Worm (Caenorhabditis elegans) whole organism, early embryonic: Measurements from ENCODE around the gene tbx-11.

Source experiments
- B0310.2 ChIP-seq: sonication (generic microtip); optimal IDR thresholded peaks from 2 replicates; lab custom pipeline; 2016; ENCODE audit warnings: mild to moderate bottlenecking, missing genetic modification characterization, missing compliant biosample characterization
- F13C5.2 ChIP-seq: sonication (generic microtip); optimal IDR thresholded peaks from 2 replicates; lab custom pipeline; 2017; ENCODE audit warnings: mild to moderate bottlenecking, missing genetic modification characterization, inconsistent platforms, missing compliant biosample characterization
- aly-1 ChIP-seq: sonication (generic microtip); optimal IDR thresholded peaks from 2 replicates; lab custom pipeline; 2016; ENCODE audit warnings: missing genetic modification characterization, missing compliant biosample characterization
- ama-1 ChIP-seq: fragments of 150-350 bp; optimal IDR thresholded peaks from 2 replicates; lab custom pipeline; 2014
- ceh-13 ChIP-seq: fragments of 200-800 bp; sonication (Bioruptor generic); optimal IDR thresholded peaks from 2 replicates; lab custom pipeline; 2018; ENCODE audit warnings: mild to moderate bottlenecking, missing genetic modification characterization, missing compliant biosample characterization
- ceh-36 ChIP-seq: sonication (generic microtip); optimal IDR thresholded peaks from 2 replicates; lab custom pipeline; 2016; ENCODE audit warnings: missing genetic modification characterization, inconsistent platforms, missing compliant biosample characterization
- ets-7 ChIP-seq: sonication (generic microtip); optimal IDR thresholded peaks from 2 replicates; lab custom pipeline; 2016; ENCODE audit warnings: missing genotype, missing genetic modification characterization, missing compliant biosample characterization
- flt-1 ChIP-seq: fragments of 200-800 bp; sonication (Bioruptor generic); IDR thresholded peaks from 2 replicates; pipeline ENCODE4 v1.3.6; 2022; ENCODE audit warnings: missing genetic modification characterization, missing compliant biosample characterization
- hmbx-1 ChIP-seq: sonication (generic microtip); optimal IDR thresholded peaks from 2 replicates; lab custom pipeline; 2016; ENCODE audit warnings: mild to moderate bottlenecking, missing genetic modification characterization, missing compliant biosample characterization
- hmg-4 ChIP-seq: fragments of 200-800 bp; sonication (Bioruptor generic); optimal IDR thresholded peaks from 2 replicates; lab custom pipeline; 2018; ENCODE audit warnings: mild to moderate bottlenecking, missing genetic modification characterization, missing compliant biosample characterization
- hnd-1 ChIP-seq: sonication (generic microtip); optimal IDR thresholded peaks from 2 replicates; lab custom pipeline; 2016; ENCODE audit warnings: missing genetic modification characterization, missing compliant biosample characterization
- pes-1 ChIP-seq: fragments of 200-800 bp; sonication (Bioruptor generic); IDR thresholded peaks from 2 replicates; pipeline ENCODE4 v1.3.6; 2022; ENCODE audit warnings: missing genetic modification reagents, missing genetic modification characterization, missing compliant biosample characterization
- scrt-1 ChIP-seq: fragments of 200-800 bp; sonication (Bioruptor generic); IDR thresholded peaks from 2 replicates; pipeline ENCODE4 v1.3.6; 2022; ENCODE audit warnings: missing genetic modification characterization, missing compliant biosample characterization
- sea-1 ChIP-seq: fragments of 200-800 bp; sonication (Bioruptor generic); conservative IDR thresholded peaks from 2 replicates; pipeline ENCODE4 v1.3.6; 2022; ENCODE audit warnings: missing genetic modification characterization, missing compliant biosample characterization
- tbx-11 ChIP-seq: fragments of 200-800 bp; sonication (Bioruptor generic); IDR thresholded peaks from 2 replicates; pipeline ENCODE4 v1.3.6; 2022; ENCODE audit warnings: missing genetic modification characterization, missing compliant biosample characterization
- tbx-37 ChIP-seq: fragments of 200-800 bp; sonication (Bioruptor generic); conservative IDR thresholded peaks from 2 replicates; pipeline ENCODE4 v1.3.6; 2022; ENCODE audit warnings: missing genetic modification reagents, missing genetic modification characterization, missing compliant biosample characterization
- tra-4 ChIP-seq: sonication (generic microtip); optimal IDR thresholded peaks from 2 replicates; lab custom pipeline; 2017; ENCODE audit warnings: missing genetic modification characterization, missing compliant biosample characterization

tbx-11 gene

DNA sequence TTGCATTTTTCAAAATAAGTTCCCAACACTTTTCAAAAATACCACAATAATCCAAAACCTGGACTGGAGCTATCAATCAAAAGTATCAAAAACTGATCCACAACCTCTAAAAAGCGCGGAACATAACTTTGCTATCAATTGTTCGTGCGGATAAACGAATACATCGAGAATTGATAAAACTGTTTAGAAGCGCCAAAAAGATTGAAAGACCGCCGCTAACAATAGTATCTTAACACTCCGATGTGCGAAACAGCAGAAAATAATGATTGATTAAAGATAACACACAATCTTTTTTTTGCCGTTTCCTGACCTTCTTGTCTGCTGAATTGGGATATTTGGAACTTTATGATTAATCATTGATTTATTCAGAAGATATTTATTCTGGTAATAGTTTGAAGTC is 18.3 kb downstream of the tbx-11 start, which contains the start of gene tbx-7:
Gene tbx-7, minus strand, starts transcription at position 101 of the 400 bp plus-strand sequence.
- no peak for TF ChIP-seq aly-1 (tag; lab: Kevin White, UChicago)
- TF ChIP-seq tbx-37, result no peak
- no peak for TF ChIP-seq flt-1
- no peak for TF ChIP-seq B0310.2
- TF ChIP-seq F13C5.2 (tag; lab: Kevin White, UChicago), result no peak
- TF ChIP-seq pes-1 (GFP tag; lab: Robert Waterston, UW), result no peak
- no peak for TF ChIP-seq ama-1 (lab: Kevin White, UChicago)
- TF ChIP-seq ceh-13 (GFP tag; lab: Kevin White, UChicago), result no peak

DNA sequence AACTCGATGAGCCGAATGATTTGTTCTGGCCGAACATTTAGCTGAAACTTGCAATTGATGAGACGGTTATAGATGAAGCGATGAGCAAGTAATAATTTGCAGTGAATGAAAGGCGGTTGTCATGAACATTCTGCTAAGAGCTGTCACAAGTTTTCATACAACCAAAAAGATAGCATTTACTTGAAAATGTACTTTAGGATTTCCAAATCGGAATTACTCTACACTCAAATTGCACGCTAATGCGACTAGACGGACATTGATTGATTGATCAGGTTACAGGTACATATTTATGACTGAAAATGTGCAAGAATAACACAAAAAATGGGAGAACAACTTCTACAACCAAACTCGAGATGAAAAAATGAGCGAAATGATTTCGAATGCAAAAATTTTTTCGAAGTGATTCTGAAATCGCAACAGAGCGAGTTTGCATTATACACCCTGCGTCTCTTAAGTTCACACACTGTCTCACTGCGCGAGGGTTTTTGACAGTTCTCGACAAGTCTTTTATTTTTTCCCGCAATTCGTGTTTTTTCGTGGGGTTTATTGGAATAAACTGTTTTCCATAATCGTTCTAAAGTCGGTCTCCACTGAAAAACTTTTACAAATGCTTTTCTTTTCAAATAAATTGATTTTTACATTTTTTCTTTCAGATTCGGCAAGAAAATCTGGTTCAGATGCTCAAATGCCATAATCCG is 27.1 kb downstream of the tbx-11 start, which contains the start of the genes npp-10 and cyk-3:
Gene npp-10, minus strand, starts transcription at position 51 of the 698 bp plus-strand sequence.
Gene cyk-3, plus strand, starts transcription at position 648 of the 698 bp plus-strand sequence.
- TF ChIP-seq pes-1 (GFP tag; lab: Robert Waterston, UW) (no peak), tbx-11 (0 out of 2 replicates have a peak, but pooled peaks have one; percentile 35)

- TF ChIP-seq tra-4 (no peak), aly-1 (tag; lab: Kevin White, UChicago) (no peak), ceh-13 (GFP tag; lab: Kevin White, UChicago) (no peak), hnd-1 (tag; lab: Kevin White, UChicago) (no peak), ets-7 (tag; lab: Kevin White, UChicago) (no peak), ama-1 (lab: Kevin White, UChicago) (no peak), ceh-36 (tag; lab: Kevin White, UChicago) (no peak), F13C5.2 (tag; lab: Kevin White, UChicago) (no peak), flt-1 (no peak)
These were observed 35.5 kb downstream of the tbx-11 start for ce11 chrIII:6011310-6011709.

ce11 chrIII:6008989-6009610 is 37.7 kb downstream of the tbx-11 start, which contains the start of the genes gcna-1 and eftu-2:
Gene gcna-1 (minus strand): TSS chrIII:6009084.
Gene eftu-2 (plus strand): TSS chrIII:6009560.
- TF ChIP-seq tbx-11 (no peak), flt-1 (no peak), sea-1 (GFP tag; lab: Robert Waterston, UW) (no peak), ceh-13 (GFP tag; lab: Kevin White, UChicago) (no peak), tra-4 (no peak), pes-1 (GFP tag; lab: Robert Waterston, UW) (no peak), scrt-1 (GFP tag; lab: Robert Waterston, UW) (no peak), tbx-37 (no peak), ceh-36 (tag; lab: Kevin White, UChicago) (no peak), B0310.2 (no peak), ets-7 (tag; lab: Kevin White, UChicago) (no peak), hnd-1 (tag; lab: Kevin White, UChicago) (no peak), aly-1 (tag; lab: Kevin White, UChicago) (no peak), F13C5.2 (tag; lab: Kevin White, UChicago) (no peak), ama-1 (lab: Kevin White, UChicago) (no peak), hmg-4 (GFP tag; lab: Kevin White, UChicago) (no peak), hmbx-1 (tag; lab: Kevin White, UChicago) (no peak)

DNA sequence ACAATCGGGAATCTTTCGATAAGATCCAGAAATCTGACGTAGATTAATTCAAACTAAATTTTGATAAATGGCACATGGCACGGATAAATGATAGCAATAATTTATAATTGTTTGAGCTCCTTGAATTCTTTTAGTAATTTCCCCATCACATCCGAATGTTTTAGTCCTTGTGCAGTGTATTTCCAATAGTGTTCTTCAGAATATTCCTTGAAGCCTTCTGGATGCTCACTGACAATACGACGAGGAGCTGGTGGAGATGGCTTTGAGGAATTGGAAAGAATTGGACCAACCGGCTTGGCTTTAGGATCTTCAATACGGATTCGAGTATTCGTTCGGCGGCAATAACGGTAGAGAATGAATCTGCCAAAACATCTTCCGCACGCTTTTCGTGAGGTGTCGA is 40.3 kb downstream of the tbx-11 start:
- no peak for TF ChIP-seq tbx-11
- TF ChIP-seq ceh-36 (tag; lab: Kevin White, UChicago), result no peak
- no peak for TF ChIP-seq F13C5.2 (tag; lab: Kevin White, UChicago)
- TF ChIP-seq hnd-1 (tag; lab: Kevin White, UChicago), result no peak
- TF ChIP-seq flt-1, result no peak
- no peak for TF ChIP-seq ceh-13 (GFP tag; lab: Kevin White, UChicago)
- no peak for TF ChIP-seq sea-1 (GFP tag; lab: Robert Waterston, UW)
- TF ChIP-seq tra-4, result no peak
- no peak for TF ChIP-seq tbx-37
- no peak for TF ChIP-seq hmbx-1 (tag; lab: Kevin White, UChicago)
- TF ChIP-seq ama-1 (lab: Kevin White, UChicago), result no peak
- no peak for TF ChIP-seq pes-1 (GFP tag; lab: Robert Waterston, UW)
- no peak for TF ChIP-seq ets-7 (tag; lab: Kevin White, UChicago)
- no peak for TF ChIP-seq hmg-4 (GFP tag; lab: Kevin White, UChicago)
- TF ChIP-seq aly-1 (tag; lab: Kevin White, UChicago), result no peak
- no peak for TF ChIP-seq B0310.2
- TF ChIP-seq scrt-1 (GFP tag; lab: Robert Waterston, UW), result no peak

ce11 chrIII:6002024-6002423 is 44.8 kb downstream of the tbx-11 start:
- TF ChIP-seq ama-1 (lab: Kevin White, UChicago) (no peak), hnd-1 (tag; lab: Kevin White, UChicago) (no peak), ets-7 (tag; lab: Kevin White, UChicago) (no peak), scrt-1 (GFP tag; lab: Robert Waterston, UW) (no peak), F13C5.2 (tag; lab: Kevin White, UChicago) (no peak), ceh-36 (tag; lab: Kevin White, UChicago) (no peak), tra-4 (no peak), tbx-11 (no peak), pes-1 (GFP tag; lab: Robert Waterston, UW) (no peak), aly-1 (tag; lab: Kevin White, UChicago) (no peak), ceh-13 (GFP tag; lab: Kevin White, UChicago) (no peak), hmbx-1 (tag; lab: Kevin White, UChicago) (no peak), tbx-37 (no peak), sea-1 (GFP tag; lab: Robert Waterston, UW) (no peak)

DNA sequence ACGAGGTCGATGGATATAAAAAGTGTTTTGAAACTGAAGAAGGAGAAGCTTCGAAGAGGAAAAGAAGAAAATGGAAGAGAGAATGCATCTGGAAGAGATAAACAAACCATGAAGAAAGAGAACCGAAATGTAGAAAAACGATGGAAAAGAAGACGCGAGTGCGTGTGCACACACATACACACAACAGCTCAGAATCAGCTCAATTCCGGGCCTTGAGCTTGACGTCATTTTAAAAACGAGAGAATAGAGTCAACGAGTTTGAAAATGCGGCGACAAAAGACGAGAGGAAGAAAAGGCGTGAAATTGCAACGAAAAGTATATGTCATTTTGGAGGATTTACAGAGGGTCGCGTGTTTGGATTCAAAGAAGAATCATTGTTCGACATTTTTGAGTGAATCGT is 47.2 kb downstream of the tbx-11 start:
- TF ChIP-seq ceh-13 (GFP tag; lab: Kevin White, UChicago) (no peak), tbx-37 (no peak), hmg-4 (GFP tag; lab: Kevin White, UChicago) (no peak), flt-1 (no peak), scrt-1 (GFP tag; lab: Robert Waterston, UW) (no peak), hnd-1 (tag; lab: Kevin White, UChicago) (no peak), tra-4 (no peak), ama-1 (lab: Kevin White, UChicago) (no peak)
